Worm (Caenorhabditis elegans) whole organism, L2 larva: ENCODE measurements around the gene pro-1.
A peak's percentile ranks its signal among the peaks of the same experiment; 100 is the strongest.

Experiments
- C34F6.9 ChIP-seq: fragments of 150-350 bp; optimal IDR thresholded peaks from 2 replicates; lab custom pipeline; 2014; ENCODE audit warnings: missing biosample characterization, missing genetic modification characterization
- F13H6.1 ChIP-seq: sonication (generic microtip); optimal IDR thresholded peaks from 2 replicates; lab custom pipeline; 2016; ENCODE audit warnings: missing genetic modification characterization, missing compliant biosample characterization
- R02D3.7 ChIP-seq: fragments of 150-350 bp; optimal IDR thresholded peaks from 2 replicates; lab custom pipeline; 2014; ENCODE audit warnings: missing biosample characterization, missing genetic modification characterization
- Y55F3AM.14 ChIP-seq: fragments of 200-800 bp; sonication (Bioruptor generic); optimal IDR thresholded peaks from 2 replicates; lab custom pipeline; 2018; ENCODE audit warnings: mild to moderate bottlenecking, missing genetic modification characterization, missing compliant biosample characterization
- ZK546.5 ChIP-seq: sonication (generic microtip); optimal IDR thresholded peaks from 2 replicates; lab custom pipeline; 2017; ENCODE audit warnings: missing biosample characterization, missing genetic modification characterization
- alr-1 ChIP-seq: fragments of 150-350 bp; optimal IDR thresholded peaks from 2 replicates; lab custom pipeline; 2014; ENCODE audit warnings: missing biosample characterization, missing genetic modification characterization
- ama-1 ChIP-seq: fragments of 150-350 bp; optimal IDR thresholded peaks from 2 replicates; lab custom pipeline; 2018; ENCODE audit warnings: inconsistent platforms
- blmp-1 ChIP-seq: sonication (generic microtip); optimal IDR thresholded peaks from 2 replicates; lab custom pipeline; 2017; ENCODE audit warnings: missing genetic modification characterization, mild to moderate bottlenecking, missing compliant biosample characterization, antibody characterized with exemption, moderate library complexity; ENCODE audit not compliant: insufficient read depth
- ceh-16 ChIP-seq: fragments of 150-350 bp; optimal IDR thresholded peaks from 2 replicates; lab custom pipeline; 2014; ENCODE audit warnings: missing biosample characterization, missing genetic modification characterization
- ceh-82 ChIP-seq: fragments of 150-350 bp; optimal IDR thresholded peaks from 2 replicates; lab custom pipeline; 2014; ENCODE audit warnings: missing biosample characterization, missing genetic modification characterization
- crh-2 ChIP-seq: sonication (generic microtip); optimal IDR thresholded peaks from 2 replicates; lab custom pipeline; 2017; ENCODE audit warnings: missing biosample characterization, missing genetic modification characterization
- dmd-4 ChIP-seq: sonication (generic microtip); optimal IDR thresholded peaks from 2 replicates; lab custom pipeline; 2017; ENCODE audit warnings: missing biosample characterization, missing genetic modification characterization
- egl-27 ChIP-seq: sonication (generic microtip); optimal IDR thresholded peaks from 3 replicates; lab custom pipeline; 2017; ENCODE audit warnings: missing biosample characterization, missing genetic modification reagents, missing genetic modification characterization
- elt-1 ChIP-seq: fragments of 150-350 bp; optimal IDR thresholded peaks from 2 replicates; lab custom pipeline; 2014; ENCODE audit warnings: missing biosample characterization, missing genetic modification characterization
- elt-3 ChIP-seq: sonication (generic microtip); optimal IDR thresholded peaks from 2 replicates; lab custom pipeline; 2017; ENCODE audit warnings: missing biosample characterization, missing genetic modification characterization
- gmeb-1 ChIP-seq: fragments of 150-350 bp; optimal IDR thresholded peaks from 2 replicates; lab custom pipeline; 2014; ENCODE audit warnings: missing biosample characterization, missing genetic modification characterization
- lin-11 ChIP-seq: fragments of 150-350 bp; sonication (generic microtip); optimal IDR thresholded peaks from 2 replicates; lab custom pipeline; 2014; ENCODE audit warnings: missing biosample characterization, missing genetic modification characterization, inconsistent platforms, mixed read lengths
- lin-39 ChIP-seq: fragments of 150-350 bp; optimal IDR thresholded peaks from 2 replicates; lab custom pipeline; 2014; ENCODE audit warnings: missing biosample characterization, missing genetic modification reagents, missing genetic modification characterization
- lsy-2 ChIP-seq, 2 experiments: fragments of 150-350 bp in 1 of 2; sonication (generic microtip) in 1 of 2; optimal IDR thresholded peaks; 2 replicates each; lab custom pipeline; 2014 to 2017; ENCODE audit warnings: missing biosample characterization in 2 of 2, missing genetic modification characterization in 2 of 2
- mab-5 ChIP-seq: fragments of 150-350 bp; optimal IDR thresholded peaks from 2 replicates; lab custom pipeline; 2014; ENCODE audit warnings: missing biosample characterization, missing genetic modification characterization
- mbf-1 ChIP-seq: sonication (generic microtip); optimal IDR thresholded peaks from 2 replicates; lab custom pipeline; 2017; ENCODE audit warnings: missing biosample characterization, missing genetic modification characterization
- mdl-1 ChIP-seq, 2 experiments: fragments of 150-350 bp in 1 of 2; sonication (generic microtip) in 1 of 2; optimal IDR thresholded peaks; 2 replicates each; lab custom pipeline; 2017; ENCODE audit warnings: missing biosample characterization in 2 of 2, missing genetic modification characterization in 2 of 2
- nhr-10 ChIP-seq: sonication (generic microtip); optimal IDR thresholded peaks from 2 replicates; lab custom pipeline; 2017; ENCODE audit warnings: missing biosample characterization, missing genetic modification characterization
- nhr-11 ChIP-seq: fragments of 150-350 bp; optimal IDR thresholded peaks from 2 replicates; lab custom pipeline; 2014; ENCODE audit warnings: missing biosample characterization, missing genetic modification characterization
- nhr-12 ChIP-seq: fragments of 150-350 bp; optimal IDR thresholded peaks from 2 replicates; lab custom pipeline; 2014; ENCODE audit warnings: missing biosample characterization, missing genetic modification characterization
- nhr-129 ChIP-seq: fragments of 150-350 bp; optimal IDR thresholded peaks from 2 replicates; lab custom pipeline; 2014; ENCODE audit warnings: missing biosample characterization, missing genetic modification characterization
- nhr-21 ChIP-seq: fragments of 150-350 bp; optimal IDR thresholded peaks from 2 replicates; lab custom pipeline; 2014; ENCODE audit warnings: missing biosample characterization, missing genetic modification characterization
- nhr-23 ChIP-seq: fragments of 150-350 bp; optimal IDR thresholded peaks from 2 replicates; lab custom pipeline; 2014; ENCODE audit warnings: missing biosample characterization, missing genetic modification reagents, missing genetic modification characterization
- nhr-237 ChIP-seq: fragments of 150-350 bp; optimal IDR thresholded peaks from 2 replicates; lab custom pipeline; 2014; ENCODE audit warnings: missing biosample characterization, missing genetic modification characterization
- nhr-25 ChIP-seq: fragments of 150-350 bp; sonication (generic microtip); optimal IDR thresholded peaks from 3 replicates; lab custom pipeline; 2014; ENCODE audit warnings: missing biosample characterization, missing genetic modification characterization
- nhr-6 ChIP-seq: fragments of 150-350 bp; optimal IDR thresholded peaks from 2 replicates; lab custom pipeline; 2014; ENCODE audit warnings: missing biosample characterization, missing genetic modification characterization
- nhr-77 ChIP-seq: fragments of 150-350 bp; optimal IDR thresholded peaks from 2 replicates; lab custom pipeline; 2014; ENCODE audit warnings: missing biosample characterization, missing genetic modification characterization
- peb-1 ChIP-seq: fragments of 150-350 bp; optimal IDR thresholded peaks from 2 replicates; lab custom pipeline; 2014; ENCODE audit warnings: missing biosample characterization, missing genetic modification characterization
- skn-1 ChIP-seq: sonication (generic microtip); optimal IDR thresholded peaks from 2 replicates; lab custom pipeline; 2017; ENCODE audit warnings: missing biosample characterization, missing genetic modification characterization
- sma-9 ChIP-seq, 2 experiments: fragments of 150-350 bp in 1 of 2; sonication (generic microtip) in 1 of 2; optimal IDR thresholded peaks; 2 replicates each; lab custom pipeline; 2014 to 2016; ENCODE audit warnings: missing genetic modification characterization in 2 of 2, mild to moderate bottlenecking in 1 of 2, missing biosample characterization in 1 of 2, missing compliant biosample characterization in 1 of 2, missing genetic modification reagents in 1 of 2, moderate library complexity in 1 of 2
- snpc-4 ChIP-seq: fragments of 150-350 bp; optimal IDR thresholded peaks from 2 replicates; lab custom pipeline; 2014; ENCODE audit warnings: missing biosample characterization, missing genetic modification characterization
- unc-39 ChIP-seq: fragments of 150-350 bp; optimal IDR thresholded peaks from 2 replicates; lab custom pipeline; 2014; ENCODE audit warnings: missing biosample characterization, missing genetic modification characterization
- unc-55 ChIP-seq: fragments of 150-350 bp; sonication (generic microtip); optimal IDR thresholded peaks from 3 replicates; lab custom pipeline; 2014; ENCODE audit warnings: missing biosample characterization, missing genetic modification reagents, missing genetic modification characterization
- unc-62 ChIP-seq: fragments of 150-350 bp; optimal IDR thresholded peaks from 2 replicates; lab custom pipeline; 2014; ENCODE audit warnings: missing biosample characterization, missing genetic modification reagents, missing genetic modification characterization
- zag-1 ChIP-seq: fragments of 150-350 bp; optimal IDR thresholded peaks from 2 replicates; lab custom pipeline; 2014; ENCODE audit warnings: missing biosample characterization, missing genetic modification characterization
- ztf-1 ChIP-seq: fragments of 200-800 bp; sonication (Bioruptor generic); conservative IDR thresholded peaks from 2 replicates; pipeline ENCODE4 v1.3.6; 2022; ENCODE audit warnings: missing genetic modification characterization, missing compliant biosample characterization
- ztf-11 ChIP-seq: sonication (generic microtip); optimal IDR thresholded peaks from 2 replicates; lab custom pipeline; 2017; ENCODE audit warnings: missing biosample characterization, missing genetic modification characterization
- ztf-4 ChIP-seq: fragments of 150-350 bp; optimal IDR thresholded peaks from 2 replicates; lab custom pipeline; 2014; ENCODE audit warnings: missing biosample characterization, missing genetic modification characterization

pro-1 gene

ce11 chrII:10551985-10552736 is 10.4 kb upstream of the pro-1 start (continued):
- TF ChIP-seq ztf-11 (tag; lab: Kevin White, UChicago): no peak

ce11 chrII:10550872-10551647 is 9.3 kb upstream of the pro-1 start:
- TF ChIP-seq egl-27 (tag; lab: Kevin White, UChicago) (no peak), nhr-12 (tag; lab: Kevin White, UChicago) (no peak), unc-62 (GFP tag; lab: Kevin White, UChicago) (no peak), lsy-2 (tag; optimal IDR thresholded peaks at IDR 0.05; lab: Kevin White, UChicago) (peak in 1 of 2 experiments; percentile 32), sma-9 (GFP tag; optimal IDR thresholded peaks at IDR 0.05; lab: Kevin White, UChicago) (peak; percentile 27), sma-9 (tag; optimal IDR thresholded peaks at IDR 0.05; lab: Kevin White, UChicago) (no peak), unc-55 (GFP tag; lab: Kevin White, UChicago) (no peak), ama-1 (lab: Kevin White, UChicago) (no peak), lin-11 (tag; lab: Kevin White, UChicago) (no peak), blmp-1 (no peak), mab-5 (tag; lab: Kevin White, UChicago) (no peak), zag-1 (tag; lab: Kevin White, UChicago) (no peak), snpc-4 (tag; lab: Kevin White, UChicago) (no peak), ceh-16 (tag; lab: Kevin White, UChicago) (no peak), nhr-21 (tag; lab: Kevin White, UChicago) (no peak), Y55F3AM.14 (GFP tag; lab: Kevin White, UChicago) (no peak), R02D3.7 (tag; lab: Kevin White, UChicago) (no peak), lin-39 (tag; lab: Kevin White, UChicago) (no peak), mdl-1 (tag; optimal IDR thresholded peaks at IDR 0.05; lab: Kevin White, UChicago) (no peak), peb-1 (tag; lab: Kevin White, UChicago) (no peak), nhr-129 (peak; percentile 4), unc-39 (tag; lab: Kevin White, UChicago) (no peak), F13H6.1 (tag; lab: Kevin White, UChicago) (peak; percentile 21), gmeb-1 (tag; lab: Kevin White, UChicago) (no peak), ztf-1 (GFP tag; lab: Robert Waterston, UW) (no peak), nhr-10 (tag; lab: Kevin White, UChicago) (no peak), nhr-237 (no peak), elt-3 (no peak), alr-1 (tag; lab: Kevin White, UChicago) (no peak), nhr-25 (tag; lab: Kevin White, UChicago) (peak; percentile 58), crh-2 (no peak), elt-1 (tag; lab: Kevin White, UChicago) (no peak), nhr-6 (tag; lab: Kevin White, UChicago) (no peak), nhr-11 (peak; percentile 47), skn-1 (tag; lab: Kevin White, UChicago) (no peak)

ce11 chrII:10550173-10550572 is 8.4 kb upstream of the pro-1 start:
- TF ChIP-seq nhr-77 (tag; lab: Kevin White, UChicago) (no peak), nhr-129 (peak; percentile 44), lsy-2 (tag; optimal IDR thresholded peaks at IDR 0.05; lab: Kevin White, UChicago) (no peak), unc-39 (tag; lab: Kevin White, UChicago) (no peak), ztf-4 (tag; lab: Kevin White, UChicago) (no peak), ama-1 (lab: Kevin White, UChicago) (no peak), ceh-82 (tag; lab: Kevin White, UChicago) (no peak), C34F6.9 (no peak), lin-11 (tag; lab: Kevin White, UChicago) (peak; percentile 31), skn-1 (tag; lab: Kevin White, UChicago) (no peak), lin-39 (tag; lab: Kevin White, UChicago) (no peak), nhr-23 (tag; lab: Kevin White, UChicago) (no peak), ZK546.5 (no peak), mdl-1 (tag; optimal IDR thresholded peaks at IDR 0.05; lab: Kevin White, UChicago) (peak in 1 of 2 experiments; percentile 19), zag-1 (tag; lab: Kevin White, UChicago) (peak; percentile 4), Y55F3AM.14 (GFP tag; lab: Kevin White, UChicago) (no peak), mbf-1 (tag; lab: Kevin White, UChicago) (no peak), crh-2 (peak; percentile 6), dmd-4 (tag; lab: Kevin White, UChicago) (no peak), ztf-1 (GFP tag; lab: Robert Waterston, UW) (no peak), R02D3.7 (tag; lab: Kevin White, UChicago) (no peak), blmp-1 (no peak), gmeb-1 (tag; lab: Kevin White, UChicago) (no peak)
